Worm (Caenorhabditis elegans) whole organism, L1 larva: ENCODE results near the gene mthf-1.

Experiments used
- C04F5.9 ChIP-seq: sonication (generic microtip); optimal IDR thresholded peaks from 2 replicates; lab custom pipeline; 2016; ENCODE audit warnings: missing genetic modification characterization, missing compliant biosample characterization
- C34B4.2 ChIP-seq: sonication (generic microtip); optimal IDR thresholded peaks from 2 replicates; lab custom pipeline; 2017; ENCODE audit warnings: mild to moderate bottlenecking, missing genetic modification characterization, missing compliant biosample characterization
- F16B12.6 ChIP-seq: fragments of 150-350 bp; optimal IDR thresholded peaks from 2 replicates; lab custom pipeline; 2014; ENCODE audit warnings: missing biosample characterization, missing genetic modification characterization
- Y116A8C.19 ChIP-seq: sonication (generic microtip); optimal IDR thresholded peaks from 2 replicates; lab custom pipeline; 2016; ENCODE audit warnings: missing compliant biosample characterization, missing genetic modification characterization, borderline replicate concordance
- aly-2 ChIP-seq: fragments of 150-350 bp; optimal IDR thresholded peaks from 2 replicates; lab custom pipeline; 2014; ENCODE audit warnings: missing biosample characterization, missing genetic modification characterization
- ama-1 ChIP-seq: fragments of 150-350 bp; optimal IDR thresholded peaks from 2 replicates; lab custom pipeline; 2014
- blmp-1 ChIP-seq: fragments of 150-350 bp; optimal IDR thresholded peaks from 2 replicates; lab custom pipeline; 2014; ENCODE audit warnings: missing biosample characterization, missing genetic modification characterization
- ceh-63 ChIP-seq: fragments of 200-800 bp; sonication (Bioruptor generic); optimal IDR thresholded peaks from 2 replicates; lab custom pipeline; 2018; ENCODE audit warnings: mild to moderate bottlenecking, missing genetic modification characterization, missing compliant biosample characterization
- ceh-82 ChIP-seq, 3 experiments: fragments of 150-350 bp in 1 of 3; sonication (generic microtip) in 2 of 3; optimal IDR thresholded peaks; 2 replicates each; lab custom pipeline; 2014 to 2017; ENCODE audit warnings: missing biosample characterization in 3 of 3, missing genetic modification characterization in 3 of 3
- ces-1 ChIP-seq: fragments of 150-350 bp; optimal IDR thresholded peaks from 2 replicates; lab custom pipeline; 2014; ENCODE audit warnings: missing biosample characterization, missing genetic modification reagents, missing genetic modification characterization
- dpl-1 ChIP-seq, 3 experiments: fragments of 150-350 bp in 2 of 3; sonication (generic microtip) in 1 of 3; optimal IDR thresholded peaks; 2 replicates each; lab custom pipeline; 2014 to 2017; ENCODE audit warnings: missing biosample characterization in 3 of 3, missing genetic modification characterization in 3 of 3, missing genetic modification reagents in 3 of 3
- efl-1 ChIP-seq, 4 experiments: fragments of 150-350 bp; optimal IDR thresholded peaks in 3 of 4; peaks in 1 of 4; 1 replicate in 1 of 4; 2 replicates in 3 of 4; lab custom pipeline; 2014; ENCODE audit warnings: missing biosample characterization in 2 of 4, missing genetic modification characterization in 2 of 4, missing genetic modification reagents in 2 of 4
- efl-3 ChIP-seq: fragments of 200-800 bp; sonication (Bioruptor generic); optimal IDR thresholded peaks from 2 replicates; lab custom pipeline; 2018; ENCODE audit warnings: mild to moderate bottlenecking, missing genetic modification characterization, missing compliant biosample characterization
- egl-13 ChIP-seq: sonication (generic microtip); optimal IDR thresholded peaks from 2 replicates; lab custom pipeline; 2016; ENCODE audit warnings: missing genotype, missing genetic modification reagents, missing genetic modification characterization, missing compliant biosample characterization
- elt-2 ChIP-seq: sonication (generic microtip); optimal IDR thresholded peaks from 2 replicates; lab custom pipeline; 2016; ENCODE audit warnings: missing genetic modification characterization, mild to moderate bottlenecking, inconsistent platforms, missing compliant biosample characterization, missing genetic modification reagents
- elt-3 ChIP-seq, 6 experiments: fragments of 150-350 bp in 1 of 6; sonication (generic microtip); optimal IDR thresholded peaks; 2 replicates each; lab custom pipeline; 2017 to 2018; ENCODE audit warnings: missing biosample characterization in 6 of 6, missing genetic modification characterization in 6 of 6, inconsistent platforms in 1 of 6
- ets-5 ChIP-seq: fragments of 200-800 bp; sonication (Bioruptor generic); IDR thresholded peaks from 2 replicates; pipeline ENCODE4 v1.3.6; 2022; ENCODE audit warnings: missing genetic modification characterization, missing compliant biosample characterization
- fkh-10 ChIP-seq: sonication (generic microtip); optimal IDR thresholded peaks from 2 replicates; lab custom pipeline; 2017; ENCODE audit warnings: missing biosample characterization, missing genetic modification reagents, missing genetic modification characterization
- fos-1 ChIP-seq: fragments of 150-350 bp; optimal IDR thresholded peaks from 2 replicates; lab custom pipeline; 2014; ENCODE audit warnings: missing biosample characterization, missing genetic modification characterization
- hlh-17 ChIP-seq: fragments of 200-800 bp; sonication (Bioruptor generic); optimal IDR thresholded peaks from 2 replicates; lab custom pipeline; 2018; ENCODE audit warnings: missing genetic modification characterization, mild to moderate bottlenecking, missing compliant biosample characterization, moderate library complexity, borderline replicate concordance
- hlh-4 ChIP-seq: sonication (generic microtip); optimal IDR thresholded peaks from 2 replicates; lab custom pipeline; 2016; ENCODE audit warnings: mild to moderate bottlenecking, missing genetic modification characterization, missing compliant biosample characterization
- irx-1 ChIP-seq: sonication (generic microtip); optimal IDR thresholded peaks from 2 replicates; lab custom pipeline; 2016; ENCODE audit warnings: missing genetic modification characterization, missing compliant biosample characterization
- isw-1 ChIP-seq: fragments of 200-800 bp; sonication (Bioruptor generic); IDR thresholded peaks from 2 replicates; pipeline ENCODE4 v1.3.6; 2022; ENCODE audit warnings: missing genetic modification characterization, missing compliant biosample characterization
- lin-13 ChIP-seq: fragments of 150-350 bp; optimal IDR thresholded peaks from 2 replicates; lab custom pipeline; 2014; ENCODE audit warnings: missing biosample characterization, missing genetic modification reagents, missing genetic modification characterization
- lin-14 ChIP-seq: fragments of 200-800 bp; sonication (Bioruptor generic); optimal IDR thresholded peaks from 2 replicates; lab custom pipeline; 2018; ENCODE audit warnings: mild to moderate bottlenecking, missing genetic modification characterization, moderate library complexity, missing compliant biosample characterization
- lin-15B ChIP-seq: fragments of 150-350 bp; sonication (generic microtip); optimal IDR thresholded peaks from 3 replicates; lab custom pipeline; 2014; ENCODE audit warnings: missing biosample characterization, missing genetic modification characterization
- lsy-2 ChIP-seq, 2 experiments: fragments of 150-350 bp; optimal IDR thresholded peaks; 2 replicates each; lab custom pipeline; 2014; ENCODE audit warnings: missing biosample characterization in 2 of 2, missing genetic modification characterization in 2 of 2
- mab-9 ChIP-seq: fragments of 200-800 bp; sonication (Bioruptor generic); IDR thresholded peaks from 2 replicates; pipeline ENCODE4 v1.3.6; 2022; ENCODE audit warnings: missing genetic modification reagents, missing genetic modification characterization, missing compliant biosample characterization
- mef-2 ChIP-seq: fragments of 150-350 bp; optimal IDR thresholded peaks from 2 replicates; lab custom pipeline; 2014; ENCODE audit warnings: missing biosample characterization, missing genetic modification characterization
- nhr-19 ChIP-seq: fragments of 200-800 bp; sonication (Bioruptor generic); conservative IDR thresholded peaks from 2 replicates; pipeline ENCODE4 v1.3.6; 2022; ENCODE audit warnings: missing genetic modification characterization, missing compliant biosample characterization
- nhr-20 ChIP-seq: sonication (generic microtip); optimal IDR thresholded peaks from 2 replicates; lab custom pipeline; 2016; ENCODE audit warnings: mild to moderate bottlenecking, missing genetic modification characterization, missing compliant biosample characterization
- nhr-28 ChIP-seq: fragments of 150-350 bp; optimal IDR thresholded peaks from 2 replicates; lab custom pipeline; 2014; ENCODE audit warnings: missing biosample characterization, missing genetic modification characterization
- nhr-47 ChIP-seq: sonication (generic microtip); optimal IDR thresholded peaks from 2 replicates; lab custom pipeline; 2016; ENCODE audit warnings: mild to moderate bottlenecking, missing genetic modification characterization, moderate library complexity, missing compliant biosample characterization
- nhr-71 ChIP-seq: sonication (generic microtip); optimal IDR thresholded peaks from 2 replicates; lab custom pipeline; 2016; ENCODE audit warnings: mild to moderate bottlenecking, missing genetic modification characterization, moderate library complexity, missing compliant biosample characterization
- nhr-85 ChIP-seq: sonication (generic microtip); peaks from one replicate; lab custom pipeline; 2016; ENCODE audit warnings: missing genetic modification characterization, inconsistent platforms, missing compliant biosample characterization
- nhr-90 ChIP-seq: sonication (generic microtip); optimal IDR thresholded peaks from 2 replicates; lab custom pipeline; 2016; ENCODE audit warnings: mild to moderate bottlenecking, missing genetic modification characterization, missing compliant biosample characterization; ENCODE audit not compliant: poor library complexity
- pag-3 ChIP-seq: sonication (generic microtip); optimal IDR thresholded peaks from 2 replicates; lab custom pipeline; 2017; ENCODE audit warnings: missing genetic modification characterization, mild to moderate bottlenecking, missing compliant biosample characterization, antibody characterized with exemption, borderline replicate concordance; ENCODE audit not compliant: insufficient read depth
- pax-3 ChIP-seq: fragments of 200-800 bp; sonication (Bioruptor generic); optimal IDR thresholded peaks from 2 replicates; lab custom pipeline; 2018; ENCODE audit warnings: mild to moderate bottlenecking, missing genetic modification characterization, moderate library complexity, missing compliant biosample characterization
- rnt-1 ChIP-seq: sonication (generic microtip); optimal IDR thresholded peaks from 2 replicates; lab custom pipeline; 2016; ENCODE audit warnings: mild to moderate bottlenecking, missing genetic modification characterization, moderate library complexity, missing compliant biosample characterization
- skn-1 ChIP-seq: fragments of 150-350 bp; optimal IDR thresholded peaks from 2 replicates; lab custom pipeline; 2014; ENCODE audit warnings: missing biosample characterization, missing genetic modification characterization
- snu-23 ChIP-seq: sonication (generic microtip); optimal IDR thresholded peaks from 2 replicates; lab custom pipeline; 2016; ENCODE audit warnings: missing genetic modification characterization, missing compliant biosample characterization
- sox-4 ChIP-seq: sonication (generic microtip); optimal IDR thresholded peaks from 2 replicates; lab custom pipeline; 2016; ENCODE audit warnings: missing genetic modification characterization, missing compliant biosample characterization
- sptf-1 ChIP-seq: fragments of 150-350 bp; optimal IDR thresholded peaks from 2 replicates; lab custom pipeline; 2014; ENCODE audit warnings: missing biosample characterization, missing genetic modification characterization
- tbx-2 ChIP-seq: sonication (generic microtip); optimal IDR thresholded peaks from 2 replicates; lab custom pipeline; 2016; ENCODE audit warnings: missing genetic modification characterization, missing compliant biosample characterization
- tlp-1 ChIP-seq: fragments of 150-350 bp; optimal IDR thresholded peaks from 2 replicates; lab custom pipeline; 2014; ENCODE audit warnings: missing biosample characterization, missing genetic modification characterization
- unc-130 ChIP-seq: fragments of 150-350 bp; optimal IDR thresholded peaks from 2 replicates; lab custom pipeline; 2017; ENCODE audit warnings: missing biosample characterization, missing genetic modification characterization, inconsistent platforms
- unc-62 ChIP-seq: fragments of 150-350 bp; optimal IDR thresholded peaks from 2 replicates; lab custom pipeline; 2014; ENCODE audit warnings: missing biosample characterization, missing genetic modification reagents, missing genetic modification characterization
- unc-86 ChIP-seq: sonication (generic microtip); optimal IDR thresholded peaks from 2 replicates; lab custom pipeline; 2016; ENCODE audit warnings: missing genetic modification characterization, missing compliant biosample characterization
- vab-15 ChIP-seq: sonication (generic microtip); optimal IDR thresholded peaks from 2 replicates; lab custom pipeline; 2017; ENCODE audit warnings: missing genotype, mild to moderate bottlenecking, missing genetic modification characterization, missing compliant biosample characterization
- zip-4 ChIP-seq: fragments of 200-800 bp; sonication (Bioruptor generic); optimal IDR thresholded peaks from 2 replicates; lab custom pipeline; 2018; ENCODE audit warnings: mild to moderate bottlenecking, missing genetic modification characterization, moderate library complexity, missing compliant biosample characterization
- ztf-11 ChIP-seq, 2 experiments: sonication (generic microtip); optimal IDR thresholded peaks; 2 replicates each; lab custom pipeline; 2016 to 2017; ENCODE audit warnings: missing genetic modification characterization in 2 of 2, missing biosample characterization in 1 of 2, missing compliant biosample characterization in 1 of 2

Gene mthf-1

ce11 chrII:7756810-7757209 is 20.8 kb downstream of the mthf-1 start (continued):
- TF ChIP-seq ztf-11 (tag; optimal IDR thresholded peaks at IDR 0.05; lab: Kevin White, UChicago) = no peak
- TF ChIP-seq lin-13 (GFP tag; lab: Kevin White, UChicago) = peak; percentile 11
- peak; percentile 97 for TF ChIP-seq nhr-19 (GFP tag; lab: Robert Waterston, UW)
- peak; percentile 84 for TF ChIP-seq snu-23 (GFP tag; lab: Kevin White, UChicago)
- peak; percentile 55 for TF ChIP-seq ama-1 (lab: Kevin White, UChicago)
- no peak for TF ChIP-seq isw-1 (GFP tag; lab: Robert Waterston, UW)
- TF ChIP-seq hlh-17 (GFP tag; lab: Kevin White, UChicago) = no peak
- peak; percentile 9 for TF ChIP-seq irx-1 (tag; lab: Kevin White, UChicago)
- TF ChIP-seq C04F5.9 (tag; lab: Kevin White, UChicago) = no peak
- peak; percentile 28 for TF ChIP-seq blmp-1
- no peak for TF ChIP-seq Y116A8C.19 (tag; lab: Kevin White, UChicago)
- no peak for TF ChIP-seq efl-3 (GFP tag; lab: Kevin White, UChicago)
- peak; percentile 79 for TF ChIP-seq nhr-90 (tag; lab: Kevin White, UChicago)
- peak; percentile 27 to 56 for TF ChIP-seq lsy-2 (tag; optimal IDR thresholded peaks at IDR 0.05; lab: Kevin White, UChicago)
- TF ChIP-seq sptf-1 (tag; lab: Kevin White, UChicago) = no peak
- TF ChIP-seq skn-1 (tag; lab: Kevin White, UChicago) = peak; percentile 8
- peak; percentile 83 for TF ChIP-seq nhr-71
- TF ChIP-seq elt-2 (tag; lab: Kevin White, UChicago) = peak; percentile 46
- TF ChIP-seq ceh-82 (tag; optimal IDR thresholded peaks at IDR 0.05; lab: Kevin White, UChicago) = peak in 1 of 3 experiments; percentile 27
- TF ChIP-seq nhr-47 = peak; percentile 66
- peak; percentile 21 to 36 (median 25) for TF ChIP-seq dpl-1 (GFP tag; optimal IDR thresholded peaks at IDR 0.05; lab: Kevin White, UChicago)
- no peak for TF ChIP-seq unc-62
- TF ChIP-seq mab-9 (GFP tag; lab: Robert Waterston, UW) = peak; percentile 14; the same call in 1 of the 2 replicates
- no peak for TF ChIP-seq C34B4.2 (tag; lab: Kevin White, UChicago)
- no peak for TF ChIP-seq pag-3 (tag; lab: Kevin White, UChicago)
- TF ChIP-seq F16B12.6 (tag; lab: Kevin White, UChicago) = no peak
- TF ChIP-seq aly-2 (tag; lab: Kevin White, UChicago) = peak; percentile 56
- no peak for TF ChIP-seq ceh-63 (GFP tag; lab: Kevin White, UChicago)
- TF ChIP-seq tbx-2 (tag; lab: Kevin White, UChicago) = peak; percentile 48
- TF ChIP-seq ces-1 = no peak
- no peak for TF ChIP-seq mef-2 (tag; lab: Kevin White, UChicago)
- no peak for TF ChIP-seq hlh-4 (tag; lab: Kevin White, UChicago)
- TF ChIP-seq fos-1 (tag; lab: Kevin White, UChicago) = no peak
- TF ChIP-seq ets-5 (GFP tag; lab: Robert Waterston, UW) = no peak
- TF ChIP-seq zip-4 (GFP tag; lab: Kevin White, UChicago) = no peak
- peak; percentile 63 for TF ChIP-seq unc-130 (tag; lab: Kevin White, UChicago)
- TF ChIP-seq unc-86 = no peak
- TF ChIP-seq pax-3 (tag; lab: Kevin White, UChicago) = no peak
- TF ChIP-seq elt-3 (tag; optimal IDR thresholded peaks at IDR 0.05; lab: Kevin White, UChicago) = peak in 3 of 6 experiments; percentile 12 to 67 (median 62)
- TF ChIP-seq rnt-1 (tag; lab: Kevin White, UChicago) = peak; percentile 76
- peak; percentile 88 for TF ChIP-seq nhr-85
- no peak for TF ChIP-seq lin-15B (tag; lab: Kevin White, UChicago)
- TF ChIP-seq lin-14 (GFP tag; lab: Kevin White, UChicago) = peak; percentile 66
- TF ChIP-seq vab-15 (tag; lab: Kevin White, UChicago) = no peak
- no peak for TF ChIP-seq tlp-1 (tag; lab: Kevin White, UChicago)
- no peak for TF ChIP-seq fkh-10
- TF ChIP-seq nhr-28 (tag; lab: Kevin White, UChicago) = no peak
- peak; percentile 72 for TF ChIP-seq nhr-20 (tag; lab: Kevin White, UChicago)
- no peak for TF ChIP-seq egl-13 (tag; lab: Kevin White, UChicago)
- TF ChIP-seq sox-4 (tag; lab: Kevin White, UChicago) = no peak
- peak; percentile 32 to 53 for TF ChIP-seq efl-1 (optimal IDR thresholded peaks at IDR 0.05; lab: Kevin White, UChicago)
- peak in 1 of 2 experiments; percentile 0 for TF ChIP-seq efl-1 (GFP tag; optimal IDR thresholded peaks at IDR 0.05 in 1 of 2; lab: Kevin White, UChicago)
